Fruit fly (Drosophila melanogaster): ENCODE data around the gene CG33644.

The CG33644 gene

DNA sequence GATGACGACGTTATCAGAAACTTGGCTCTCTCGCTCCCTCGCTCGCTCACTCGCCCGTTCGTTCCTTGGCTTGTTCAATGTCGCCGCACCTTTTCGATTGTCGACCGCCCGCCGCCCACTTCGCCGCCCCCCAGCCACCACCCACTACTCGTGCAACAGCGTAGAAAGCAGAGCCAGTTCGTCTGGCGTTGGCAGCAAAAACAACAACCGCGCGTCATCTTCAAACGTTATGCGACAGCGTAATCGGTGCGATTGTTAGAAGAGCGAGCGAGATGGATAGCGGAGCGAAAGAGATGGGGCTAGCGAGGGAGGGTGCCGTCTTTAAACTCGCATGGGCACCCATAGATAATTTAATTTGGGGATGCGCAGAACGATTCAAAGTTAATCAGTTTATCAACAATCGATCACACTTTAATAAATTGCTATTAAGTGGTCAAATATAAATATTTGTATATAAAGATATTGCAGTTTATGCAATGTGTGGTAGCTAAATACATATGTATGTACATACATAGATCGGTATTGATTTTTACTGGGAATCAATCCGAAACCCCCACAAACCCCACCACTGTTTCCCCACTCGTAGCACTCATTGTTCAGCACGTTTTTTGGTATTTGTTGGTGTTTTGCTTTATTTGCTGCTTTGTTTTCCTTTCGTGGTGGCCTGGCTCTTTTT is 17.5 kb upstream of the CG33644 start:
- TF ChIP-seq D19B (GFP tag; optimal IDR thresholded peaks at IDR 0.05), result peak; percentile 50
- peak; percentile 57 for TF ChIP-seq exex (tag; optimal IDR thresholded peaks at IDR 0.05)
- TF ChIP-seq CG14710 (tag; optimal IDR thresholded peaks at IDR 0.05), result peak; percentile 11
- TF ChIP-seq nmo (GFP tag; optimal IDR thresholded peaks at IDR 0.05), result peak; percentile 20
- peak; percentile 45 for TF ChIP-seq CG7839 (tag; optimal IDR thresholded peaks at IDR 0.05)
- TF ChIP-seq Dp (GFP tag; optimal IDR thresholded peaks at IDR 0.05), result no peak
- peak; percentile 20 for TF ChIP-seq CTCF (GFP tag; optimal IDR thresholded peaks at IDR 0.05)
- peak in 1 of 2 experiments; percentile 67 for TF ChIP-seq eve (GFP tag; optimal IDR thresholded peaks at IDR 0.05)
- no peak for TF ChIP-seq CG8359 (GFP tag; optimal IDR thresholded peaks at IDR 0.05; ENCODE audit: borderline replicate concordance)
- TF ChIP-seq bcd (GFP tag; optimal IDR thresholded peaks at IDR 0.05), result peak; percentile 43
- no peak for TF ChIP-seq tll (GFP tag; optimal IDR thresholded peaks at IDR 0.05)
- TF ChIP-seq CG2875 (GFP tag; optimal IDR thresholded peaks at IDR 0.05), result peak; percentile 34
- TF ChIP-seq CG4820 (GFP tag; optimal IDR thresholded peaks at IDR 0.05), result no peak
- peak; percentile 59 for TF ChIP-seq NfI (GFP tag; optimal IDR thresholded peaks at IDR 0.05)
- peak; percentile 43 for TF ChIP-seq caup (GFP tag; optimal IDR thresholded peaks at IDR 0.05; ENCODE audit: severe bottlenecking)
- peak; percentile 34 for TF ChIP-seq CG10654 (GFP tag; optimal IDR thresholded peaks at IDR 0.05)
- peak; percentile 60 for TF ChIP-seq CG10366 (GFP tag; IDR thresholded peaks at IDR 0.05)
- TF ChIP-seq lab (GFP tag; optimal IDR thresholded peaks at IDR 0.05), result peak; percentile 61
- no peak for TF ChIP-seq Antp (GFP tag; optimal IDR thresholded peaks at IDR 0.05)
- peak; percentile 52 for TF ChIP-seq tio (GFP tag; optimal IDR thresholded peaks at IDR 0.05)
- TF ChIP-seq B-H1 (GFP tag; IDR thresholded peaks at IDR 0.05), result no peak; the same call in 2 of the 3 replicates
- no peak; the same call in 1 of the 2 replicates for TF ChIP-seq Ravus (GFP tag; IDR thresholded peaks at IDR 0.05)
- peak; percentile 66 for TF ChIP-seq CG9932 (GFP tag; IDR thresholded peaks at IDR 0.05)
- peak; percentile 59 for TF ChIP-seq fd3F (GFP tag; optimal IDR thresholded peaks at IDR 0.05)
- no peak for TF ChIP-seq trh (GFP tag; optimal IDR thresholded peaks at IDR 0.05)
- TF ChIP-seq CG3726 (GFP tag; IDR thresholded peaks at IDR 0.05), result 0 out of 3 replicates have a peak, but pooled peaks have one; percentile 36
- TF ChIP-seq CG6791 (GFP tag; IDR thresholded peaks at IDR 0.05; ENCODE audit: partially characterized antibody), result no peak
- no peak for TF ChIP-seq br (optimal IDR thresholded peaks at IDR 0.05)
- no peak for TF ChIP-seq Myb (GFP tag; optimal IDR thresholded peaks at IDR 0.05)
- TF ChIP-seq CG30403 (GFP tag; optimal IDR thresholded peaks at IDR 0.05), result peak; percentile 73
- TF ChIP-seq insv (GFP tag; optimal IDR thresholded peaks at IDR 0.05), result no peak
- TF ChIP-seq Dbx (GFP tag; IDR thresholded peaks at IDR 0.05), result peak; percentile 63; the same call in 2 of the 3 replicates
- TF ChIP-seq CG15479 (GFP tag; optimal IDR thresholded peaks at IDR 0.05), result peak; percentile 53
- no peak for TF ChIP-seq CG2116 (GFP tag; optimal IDR thresholded peaks at IDR 0.05)
- no peak for TF ChIP-seq ab (GFP tag; optimal IDR thresholded peaks at IDR 0.05)
- TF ChIP-seq Atf6 (GFP tag; IDR thresholded peaks at IDR 0.05), result peak; percentile 53; the same call in 1 of the 2 replicates
- TF ChIP-seq usp (GFP tag; optimal IDR thresholded peaks at IDR 0.05), result no peak
- peak; percentile 95 for TF ChIP-seq crol (GFP tag; IDR thresholded peaks at IDR 0.05)
- no peak for TF ChIP-seq CG4282 (GFP tag; optimal IDR thresholded peaks at IDR 0.05)
- no peak for TF ChIP-seq Lim3 (GFP tag; IDR thresholded peaks at IDR 0.05)
- TF ChIP-seq pros (GFP tag; optimal IDR thresholded peaks at IDR 0.05), result peak; percentile 32
- no peak for TF ChIP-seq Camta (GFP tag; optimal IDR thresholded peaks at IDR 0.05)
- TF ChIP-seq CG6813 (GFP tag; optimal IDR thresholded peaks at IDR 0.05), result peak; percentile 4
- peak; percentile 18 for TF ChIP-seq CG1233 (GFP tag; optimal IDR thresholded peaks at IDR 0.05)
- TF ChIP-seq CG6175 (GFP tag; IDR thresholded peaks at IDR 0.05), result peak; percentile 99
- TF ChIP-seq Ptx1 (GFP tag; IDR thresholded peaks at IDR 0.05), result peak; percentile 78
- TF ChIP-seq CG17359 (tag; optimal IDR thresholded peaks at IDR 0.05), result peak; percentile 38
- peak; percentile 76 for TF ChIP-seq CG7556 (GFP tag; optimal IDR thresholded peaks at IDR 0.05)
- TF ChIP-seq CG4854 (GFP tag; optimal IDR thresholded peaks at IDR 0.05), result no peak
- TF ChIP-seq Adf1 (GFP tag; IDR thresholded peaks at IDR 0.05), result peak; percentile 49; the same call in 1 of the 2 replicates

All from whole organism, embryonic.